Fruit fly (Drosophila melanogaster): Measurements from ENCODE around the gene Cyp4ae1.

The Cyp4ae1 gene

dm6 chrX:2218455-2218854 lies 39.6 kb downstream of the Cyp4ae1 start:
- no peak for TF ChIP-seq grn (GFP tag; optimal IDR thresholded peaks at IDR 0.05)
- peak; percentile 80 for TF ChIP-seq sr (GFP tag; IDR thresholded peaks at IDR 0.05)
- peak; percentile 83 for TF ChIP-seq sd (tag; optimal IDR thresholded peaks at IDR 0.05)

- TF ChIP-seq gro (GFP tag; optimal IDR thresholded peaks at IDR 0.05) = no peak
- no peak for TF ChIP-seq Sry-β (GFP tag; optimal IDR thresholded peaks at IDR 0.05)
- peak; percentile 26 for TF ChIP-seq abd-A (tag; optimal IDR thresholded peaks at IDR 0.05)
- peak; percentile 18 for TF ChIP-seq Deaf1 (tag; optimal IDR thresholded peaks at IDR 0.05)
- TF ChIP-seq CG10543 (GFP tag; optimal IDR thresholded peaks at IDR 0.05) = peak; percentile 89
- TF ChIP-seq Hmx (GFP tag; optimal IDR thresholded peaks at IDR 0.05) = no peak
- no peak for TF ChIP-seq CG15073 (GFP tag; optimal IDR thresholded peaks at IDR 0.05)
- no peak for TF ChIP-seq NC2α (GFP tag; optimal IDR thresholded peaks at IDR 0.05)
- peak; percentile 46; the same call in 1 of the 3 replicates for TF ChIP-seq sr (GFP tag; IDR thresholded peaks at IDR 0.05)
- TF ChIP-seq CG4328 (GFP tag; optimal IDR thresholded peaks at IDR 0.05) = peak; percentile 58
- TF ChIP-seq chinmo (GFP tag; IDR thresholded peaks at IDR 0.05; ENCODE audit: partially characterized antibody) = 0 out of 4 replicates have a peak, but pooled peaks have one; percentile 21
- no peak for TF ChIP-seq CG10462 (GFP tag; optimal IDR thresholded peaks at IDR 0.05)
- TF ChIP-seq sd (tag; optimal IDR thresholded peaks at IDR 0.05) = peak; percentile 61
- no peak for TF ChIP-seq CG12155 (GFP tag; optimal IDR thresholded peaks at IDR 0.05)
- TF ChIP-seq Aef1 (GFP tag; IDR thresholded peaks at IDR 0.05) = no peak
Observed at dm6 chrX:2219246-2219645, 40.4 kb downstream of the Cyp4ae1 start.

dm6 chrX:2219899-2220298 lies 41.1 kb downstream of the Cyp4ae1 start:
- no peak for TF ChIP-seq CG9609 (GFP tag; optimal IDR thresholded peaks at IDR 0.05)
- TF ChIP-seq E2f1 (GFP tag; IDR thresholded peaks at IDR 0.05) = no peak
- TF ChIP-seq CG6854 (GFP tag; optimal IDR thresholded peaks at IDR 0.05) = no peak
- no peak for TF ChIP-seq amos (GFP tag; IDR thresholded peaks at IDR 0.05; ENCODE audit: partially characterized antibody)
- no peak for TF ChIP-seq slbo (GFP tag; IDR thresholded peaks at IDR 0.05)
- TF ChIP-seq salm (tag; optimal IDR thresholded peaks at IDR 0.05) = no peak
- TF ChIP-seq CG6689 (GFP tag; IDR thresholded peaks at IDR 0.05) = no peak
- TF ChIP-seq CG6254 (GFP tag; optimal IDR thresholded peaks at IDR 0.05) = no peak
- TF ChIP-seq Optix (GFP tag; IDR thresholded peaks at IDR 0.05) = no peak
- TF ChIP-seq vnd (GFP tag; IDR thresholded peaks at IDR 0.05; ENCODE audit: partially characterized antibody) = no peak
- no peak for TF ChIP-seq kay (GFP tag; optimal IDR thresholded peaks at IDR 0.05)
- peak; percentile 12 for TF ChIP-seq fd96Cb (tag; optimal IDR thresholded peaks at IDR 0.05)
- no peak for TF ChIP-seq dan (GFP tag; IDR thresholded peaks at IDR 0.05)
- no peak for TF ChIP-seq CTCF (GFP tag; optimal IDR thresholded peaks at IDR 0.05)
- TF ChIP-seq Six4 (GFP tag; optimal IDR thresholded peaks at IDR 0.05) = no peak
- TF ChIP-seq Taf1 (GFP tag; IDR thresholded peaks at IDR 0.05) = no peak
- TF ChIP-seq Stat92E (GFP tag; optimal IDR thresholded peaks at IDR 0.05) = no peak
- no peak for TF ChIP-seq Gug (GFP tag; IDR thresholded peaks at IDR 0.05)
- TF ChIP-seq kah (GFP tag; optimal IDR thresholded peaks at IDR 0.05) = no peak
- TF ChIP-seq CG16863 (GFP tag; optimal IDR thresholded peaks at IDR 0.05) = peak; percentile 5
- TF ChIP-seq D19B (GFP tag; optimal IDR thresholded peaks at IDR 0.05) = no peak
- TF ChIP-seq Hr51 (GFP tag; optimal IDR thresholded peaks at IDR 0.05) = no peak
- TF ChIP-seq CG12236 (GFP tag; optimal IDR thresholded peaks at IDR 0.05) = no peak
- no peak for TF ChIP-seq Eip74EF (GFP tag; optimal IDR thresholded peaks at IDR 0.05)
- TF ChIP-seq phol (tag; optimal IDR thresholded peaks at IDR 0.05) = peak; percentile 33
- TF ChIP-seq mam (GFP tag; optimal IDR thresholded peaks at IDR 0.05) = no peak
- no peak for TF ChIP-seq Lpt (GFP tag; optimal IDR thresholded peaks at IDR 0.05)
- no peak for TF ChIP-seq Neu2 (GFP tag; optimal IDR thresholded peaks at IDR 0.05; ENCODE audit: borderline replicate concordance)
- no peak for TF ChIP-seq Ptx1 (GFP tag; IDR thresholded peaks at IDR 0.05)
- TF ChIP-seq ATbp (GFP tag; optimal IDR thresholded peaks at IDR 0.05) = peak; percentile 2
- no peak for TF ChIP-seq CG13287 (GFP tag; IDR thresholded peaks at IDR 0.05; ENCODE audit: partially characterized antibody)
- TF ChIP-seq CG32772 (GFP tag; IDR thresholded peaks at IDR 0.05) = peak; percentile 8; the same call in 1 of the 2 replicates
- TF ChIP-seq CG6813 (GFP tag; optimal IDR thresholded peaks at IDR 0.05) = no peak
